Worm (Caenorhabditis elegans) whole organism, young adult: ENCODE measurements around the gene pvf-1.

Experiments used
- ceh-91 ChIP-seq: fragments of 200-800 bp; sonication (Bioruptor generic); IDR thresholded peaks from 2 replicates; pipeline ENCODE4 v1.3.6; 2022; ENCODE audit warnings: missing genetic modification reagents, missing genetic modification characterization, missing compliant biosample characterization
- lin-40 ChIP-seq: sonication (generic microtip); optimal IDR thresholded peaks from 2 replicates; lab custom pipeline; 2016; ENCODE audit warnings: missing genetic modification characterization, mild to moderate bottlenecking, missing compliant biosample characterization, missing genotype, missing genetic modification reagents

DNA sequence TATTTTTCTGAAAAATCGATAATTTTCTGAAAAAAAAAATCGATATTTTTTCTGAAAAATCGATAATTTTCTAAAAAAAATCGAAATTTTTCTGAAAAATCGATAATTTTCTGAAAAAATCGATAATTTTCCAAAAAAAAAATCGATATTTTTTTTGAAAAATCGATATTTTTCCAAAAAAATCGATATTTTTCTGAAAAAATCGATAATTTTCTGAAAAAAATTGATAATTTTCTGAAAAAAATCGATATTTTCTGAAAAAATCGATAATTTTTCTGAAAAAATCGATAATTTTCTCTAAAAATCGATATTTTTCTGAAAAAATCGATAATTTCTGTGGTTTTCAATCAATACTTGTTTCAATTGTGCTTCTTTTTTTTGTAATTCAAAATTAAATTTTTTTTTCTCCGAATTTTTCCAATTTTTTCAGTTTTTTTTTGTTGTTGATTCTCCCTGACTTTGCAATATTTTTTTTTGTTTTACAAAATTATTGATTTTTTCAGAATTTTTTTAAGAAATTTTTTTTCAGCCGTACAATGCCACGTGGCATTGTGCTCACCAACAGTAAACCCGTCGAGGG is 10.0 kb upstream of the pvf-1 start, which contains the start of gene rexd-1:
- TF ChIP-seq lin-40 (tag; lab: Kevin White, UChicago) (no peak), ceh-91 (GFP tag; lab: Robert Waterston, UW) (no peak)
